Worm (Caenorhabditis elegans) whole organism, L1 larva: Measurements from ENCODE around the gene Y55D5A.1.
"Not testable (repeated sequence)": the region's sequence is repeated elsewhere in the genome, so short reads cannot be mapped to it uniquely, and the experiment has no call there.

Experiments
- C16A3.4 ChIP-seq: fragments of 150-350 bp; optimal IDR thresholded peaks from 2 replicates; lab custom pipeline; 2014; ENCODE audit warnings: missing biosample characterization, missing genetic modification characterization
- aha-1 ChIP-seq: fragments of 150-350 bp; optimal IDR thresholded peaks from 2 replicates; lab custom pipeline; 2014; ENCODE audit warnings: missing biosample characterization, missing genetic modification characterization
- alr-1 ChIP-seq: fragments of 200-800 bp; sonication (Bioruptor generic); optimal IDR thresholded peaks from 2 replicates; lab custom pipeline; 2018; ENCODE audit warnings: borderline replicate concordance, mild to moderate bottlenecking, missing genetic modification characterization, missing compliant biosample characterization
- egl-13 ChIP-seq: sonication (generic microtip); optimal IDR thresholded peaks from 2 replicates; lab custom pipeline; 2016; ENCODE audit warnings: missing genotype, missing genetic modification reagents, missing genetic modification characterization, missing compliant biosample characterization
- ets-5 ChIP-seq: fragments of 200-800 bp; sonication (Bioruptor generic); IDR thresholded peaks from 2 replicates; pipeline ENCODE4 v1.3.6; 2022; ENCODE audit warnings: missing genetic modification characterization, missing compliant biosample characterization
- fos-1 ChIP-seq: fragments of 150-350 bp; optimal IDR thresholded peaks from 2 replicates; lab custom pipeline; 2014; ENCODE audit warnings: missing biosample characterization, missing genetic modification characterization
- lin-39 ChIP-seq: fragments of 150-350 bp; optimal IDR thresholded peaks from 2 replicates; lab custom pipeline; 2014; ENCODE audit warnings: missing biosample characterization, missing genetic modification reagents, missing genetic modification characterization
- lsy-2 ChIP-seq, 2 experiments: fragments of 150-350 bp; optimal IDR thresholded peaks; 2 replicates each; lab custom pipeline; 2014; ENCODE audit warnings: missing biosample characterization in 2 of 2, missing genetic modification characterization in 2 of 2
- nhr-76 ChIP-seq: sonication (generic microtip); optimal IDR thresholded peaks from 2 replicates; lab custom pipeline; 2017; ENCODE audit warnings: missing biosample characterization, missing genetic modification characterization
- pax-3 ChIP-seq: fragments of 200-800 bp; sonication (Bioruptor generic); optimal IDR thresholded peaks from 2 replicates; lab custom pipeline; 2018; ENCODE audit warnings: mild to moderate bottlenecking, missing genetic modification characterization, moderate library complexity, missing compliant biosample characterization
- sox-4 ChIP-seq: sonication (generic microtip); optimal IDR thresholded peaks from 2 replicates; lab custom pipeline; 2016; ENCODE audit warnings: missing genetic modification characterization, missing compliant biosample characterization
- ztf-4 ChIP-seq: fragments of 150-350 bp; optimal IDR thresholded peaks from 2 replicates; lab custom pipeline; 2014; ENCODE audit warnings: missing biosample characterization, missing genetic modification characterization

DNA sequence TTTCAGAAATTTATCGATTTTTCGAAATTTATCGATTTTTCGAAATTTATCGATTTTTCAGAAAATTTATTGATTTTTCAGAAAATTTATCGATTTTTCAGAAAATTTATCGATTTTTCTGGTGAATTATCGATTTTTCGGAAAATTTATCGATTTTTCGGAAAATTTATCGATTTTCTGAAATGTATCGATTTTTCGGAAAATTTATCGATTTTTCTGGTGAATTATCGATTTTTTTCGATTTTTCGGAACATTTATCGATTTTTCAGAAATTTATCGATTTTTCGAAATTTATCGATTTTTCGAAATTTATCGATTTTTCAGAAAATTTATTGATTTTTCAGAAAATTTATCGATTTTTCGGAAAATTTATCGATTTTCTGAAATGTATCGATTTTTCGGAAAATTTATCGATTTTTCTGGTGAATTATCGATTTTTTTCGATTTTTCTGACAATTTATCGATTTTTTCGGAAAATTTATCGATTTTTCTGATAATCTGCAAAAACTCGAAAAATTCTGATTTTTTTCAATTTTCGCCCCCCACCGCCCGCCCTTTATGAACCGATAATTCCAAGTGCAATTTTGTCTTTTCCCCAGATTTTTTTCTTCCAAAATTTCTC, 21.4 kb upstream of the Y55D5A.1 start:
- not testable (repeated sequence) for TF ChIP-seq fos-1 (tag; lab: Kevin White, UChicago); aha-1 (tag; lab: Kevin White, UChicago); nhr-76 (tag; lab: Kevin White, UChicago); egl-13 (tag; lab: Kevin White, UChicago); pax-3; ztf-4 (tag; lab: Kevin White, UChicago); alr-1 (tag; lab: Kevin White, UChicago); ets-5 (GFP tag; lab: Robert Waterston, UW); lin-39 (tag; lab: Kevin White, UChicago); sox-4 (tag; lab: Kevin White, UChicago); C16A3.4 (tag; lab: Kevin White, UChicago); lsy-2 (tag; optimal IDR thresholded peaks at IDR 0.05; lab: Kevin White, UChicago)
